Fruit fly (Drosophila melanogaster) whole organism, embryonic: ENCODE data around the gene Ctr1A.
A peak's percentile ranks its signal among the peaks of the same experiment; 100 is the strongest.

Experiments
- Ada2b ChIP-seq: fragments of 200-800 bp; sonication (Bioruptor generic); IDR thresholded peaks from 2 replicates; pipeline ENCODE4 v1.3.6; 2022; ENCODE audit warnings: missing biosample characterization, missing genetic modification characterization
- CG10979 ChIP-seq: fragments of 200-800 bp; sonication (Bioruptor generic); optimal IDR thresholded peaks from 2 replicates; lab custom pipeline; 2018; ENCODE audit warnings: missing biosample characterization, mild to moderate bottlenecking, missing genetic modification characterization, moderate library complexity
- CG12659 ChIP-seq: fragments of 200-800 bp; sonication (Bioruptor generic); optimal IDR thresholded peaks from 3 replicates; lab custom pipeline; 2017; ENCODE audit warnings: mild to moderate bottlenecking, missing biosample characterization, missing genetic modification reagents, missing genetic modification characterization
- CG14014 ChIP-seq: fragments of 200-800 bp; sonication (Bioruptor generic); IDR thresholded peaks from 2 replicates; pipeline ENCODE4 v1.3.6; 2022; ENCODE audit warnings: missing biosample characterization, missing genetic modification characterization
- CG14710 ChIP-seq: fragments of 200-800 bp; sonication (Bioruptor generic); optimal IDR thresholded peaks from 3 replicates; lab custom pipeline; 2019; ENCODE audit warnings: missing biosample characterization, mild to moderate bottlenecking, missing genetic modification characterization, moderate library complexity
- CG16779 ChIP-seq: fragments of 200-800 bp; sonication (Bioruptor generic); IDR thresholded peaks from 2 replicates; pipeline ENCODE4 v1.3.6; 2022; ENCODE audit warnings: missing biosample characterization, missing genetic modification characterization
- CG16863 ChIP-seq: fragments of 200-800 bp; sonication (Bioruptor generic); optimal IDR thresholded peaks from 3 replicates; lab custom pipeline; 2016; ENCODE audit warnings: missing biosample characterization, missing genetic modification characterization
- CG31224 ChIP-seq: fragments of 200-800 bp; sonication (Bioruptor generic); IDR thresholded peaks from 2 replicates; pipeline ENCODE4 v1.3.6; 2022; ENCODE audit warnings: missing biosample characterization, missing genetic modification characterization
- CG33557 ChIP-seq: fragments of 200-800 bp; sonication (Bioruptor generic); optimal IDR thresholded peaks from 2 replicates; lab custom pipeline; 2019; ENCODE audit warnings: missing biosample characterization, mild to moderate bottlenecking, missing genetic modification characterization, moderate library complexity
- CG4328 ChIP-seq: fragments of 200-800 bp; sonication (Bioruptor generic); optimal IDR thresholded peaks from 3 replicates; lab custom pipeline; 2017; ENCODE audit warnings: missing biosample characterization, missing genetic modification reagents, missing genetic modification characterization
- CG4707 ChIP-seq: fragments of 200-800 bp; sonication (Bioruptor generic); optimal IDR thresholded peaks from 2 replicates; lab custom pipeline; 2018; ENCODE audit warnings: missing biosample characterization, mild to moderate bottlenecking, missing genetic modification characterization, moderate library complexity
- CG6683 ChIP-seq: fragments of 200-800 bp; sonication (Bioruptor generic); optimal IDR thresholded peaks from 2 replicates; lab custom pipeline; 2017; ENCODE audit warnings: missing biosample characterization, mild to moderate bottlenecking, missing genetic modification characterization, missing genetic modification reagents
- CG7271 ChIP-seq: fragments of 200-800 bp; sonication (Bioruptor generic); optimal IDR thresholded peaks from 2 replicates; lab custom pipeline; 2018; ENCODE audit warnings: missing biosample characterization, mild to moderate bottlenecking, missing genetic modification characterization, moderate library complexity
- CG7372 ChIP-seq: fragments of 200-800 bp; sonication (Bioruptor generic); IDR thresholded peaks from 2 replicates; pipeline ENCODE4 v1.3.6; 2022; ENCODE audit warnings: missing biosample characterization, missing genetic modification characterization
- CG7786 ChIP-seq: fragments of 200-800 bp; sonication (Bioruptor generic); optimal IDR thresholded peaks from 2 replicates; lab custom pipeline; 2016; ENCODE audit warnings: missing biosample characterization, missing genetic modification characterization
- CG8089 ChIP-seq: fragments of 200-800 bp; sonication (Bioruptor generic); optimal IDR thresholded peaks from 3 replicates; lab custom pipeline; 2016; ENCODE audit warnings: missing biosample characterization, missing genetic modification characterization
- D19B ChIP-seq: fragments of 200-800 bp; sonication (Bioruptor generic); optimal IDR thresholded peaks from 2 replicates; lab custom pipeline; 2017; ENCODE audit warnings: missing biosample characterization, mild to moderate bottlenecking, missing genetic modification characterization
- E2f1 ChIP-seq: fragments of 200-800 bp; sonication (Bioruptor generic); IDR thresholded peaks from 2 replicates; pipeline ENCODE4 v1.3.6; 2022; ENCODE audit warnings: missing biosample characterization, missing genetic modification characterization
- ERR ChIP-seq: fragments of 200-800 bp; sonication (Bioruptor generic); optimal IDR thresholded peaks from 2 replicates; lab custom pipeline; 2016; ENCODE audit warnings: missing biosample characterization, missing genetic modification characterization
- H2.0 ChIP-seq: fragments of 200-800 bp; sonication (Bioruptor generic); IDR thresholded peaks from 2 replicates; pipeline ENCODE4 v1.3.6; 2022; ENCODE audit warnings: missing biosample characterization, missing genetic modification characterization
- HLHmδ ChIP-seq: fragments of 200-800 bp; sonication (Bioruptor generic); optimal IDR thresholded peaks from 2 replicates; lab custom pipeline; 2018; ENCODE audit warnings: missing biosample characterization, mild to moderate bottlenecking, missing genetic modification characterization, moderate library complexity
- Hand ChIP-seq: fragments of 200-800 bp; sonication (Bioruptor generic); optimal IDR thresholded peaks from 2 replicates; lab custom pipeline; 2017; ENCODE audit warnings: mild to moderate bottlenecking, missing biosample characterization, missing genetic modification reagents, missing genetic modification characterization
- Hey ChIP-seq: fragments of 200-800 bp; sonication (Bioruptor generic); optimal IDR thresholded peaks from 3 replicates; lab custom pipeline; 2018; ENCODE audit warnings: missing biosample characterization, mild to moderate bottlenecking, missing genetic modification characterization
- Hmr ChIP-seq: fragments of 200-800 bp; sonication (Bioruptor generic); optimal IDR thresholded peaks from 3 replicates; lab custom pipeline; 2017; ENCODE audit warnings: mild to moderate bottlenecking, missing biosample characterization, missing genetic modification reagents, missing genetic modification characterization
- Lhr ChIP-seq: fragments of 200-800 bp; sonication (Bioruptor generic); optimal IDR thresholded peaks from 3 replicates; lab custom pipeline; 2017; ENCODE audit warnings: mild to moderate bottlenecking, missing biosample characterization, missing genetic modification reagents, missing genetic modification characterization
- Med ChIP-seq: fragments of 200-800 bp; sonication (Bioruptor generic); peaks from one replicate; lab custom pipeline; 2016; ENCODE audit warnings: missing biosample characterization, missing genetic modification characterization, mild to moderate bottlenecking, inconsistent platforms, moderate library complexity
- NC2β ChIP-seq: fragments of 200-800 bp; sonication (Bioruptor generic); optimal IDR thresholded peaks from 2 replicates; lab custom pipeline; 2016; ENCODE audit warnings: missing biosample characterization, missing genetic modification characterization
- Nf-YA ChIP-seq: fragments of 200-800 bp; sonication (Bioruptor generic); IDR thresholded peaks from 2 replicates; pipeline ENCODE4 v1.3.6; 2022; ENCODE audit warnings: missing biosample characterization, missing genetic modification characterization
- Oaz ChIP-seq: fragments of 200-800 bp; sonication (Bioruptor generic); IDR thresholded peaks from 2 replicates; pipeline ENCODE4 v1.3.6; 2022; ENCODE audit warnings: missing biosample characterization, missing genetic modification characterization
- Tbp ChIP-seq: fragments of >200 bp; optimal IDR thresholded peaks from 2 replicates; lab custom pipeline; 2018; ENCODE audit warnings: missing biosample characterization, missing genetic modification characterization
- Vsx1 ChIP-seq: fragments of 200-800 bp; sonication (Bioruptor generic); optimal IDR thresholded peaks from 2 replicates; lab custom pipeline; 2017; ENCODE audit warnings: missing biosample characterization, mild to moderate bottlenecking, missing genetic modification characterization, missing genetic modification reagents
- bowl ChIP-seq: fragments of 200-800 bp; sonication (Bioruptor generic); IDR thresholded peaks from 2 replicates; pipeline ENCODE4 v1.3.6; 2022; ENCODE audit warnings: missing biosample characterization, missing genetic modification characterization
- caup ChIP-seq: fragments of 200-800 bp; sonication (Bioruptor generic); optimal IDR thresholded peaks from 3 replicates; lab custom pipeline; 2017; ENCODE audit warnings: missing biosample characterization, mild to moderate bottlenecking, missing genetic modification characterization, moderate library complexity; ENCODE audit not compliant: severe bottlenecking
- dan ChIP-seq: fragments of 200-800 bp; sonication (Bioruptor generic); IDR thresholded peaks from 2 replicates; pipeline ENCODE4 v1.3.6; 2022; ENCODE audit warnings: missing biosample characterization, missing genetic modification characterization
- dati ChIP-seq: fragments of 200-800 bp; sonication (Bioruptor generic); IDR thresholded peaks from 2 replicates; pipeline ENCODE4 v1.3.6; 2022; ENCODE audit warnings: missing biosample characterization, missing genetic modification characterization
- dmrt11E ChIP-seq: fragments of 200-800 bp; sonication (Bioruptor generic); optimal IDR thresholded peaks from 3 replicates; lab custom pipeline; 2018; ENCODE audit warnings: missing biosample characterization, mild to moderate bottlenecking, missing genetic modification characterization, moderate library complexity
- grau ChIP-seq: fragments of 200-800 bp; optimal IDR thresholded peaks from 3 replicates; lab custom pipeline; 2019; ENCODE audit warnings: missing biosample characterization, mild to moderate bottlenecking, missing genetic modification characterization, moderate library complexity
- gsb-n ChIP-seq: fragments of 200-800 bp; sonication (Bioruptor generic); optimal IDR thresholded peaks from 3 replicates; lab custom pipeline; 2018; ENCODE audit warnings: missing biosample characterization, mild to moderate bottlenecking, missing genetic modification characterization
- inv ChIP-seq: fragments of 200-800 bp; sonication (Bioruptor generic); IDR thresholded peaks from 2 replicates; pipeline ENCODE4 v1.3.6; 2022; ENCODE audit warnings: missing biosample characterization, missing genetic modification characterization; ENCODE audit not compliant: partially characterized antibody
- kni ChIP-seq: fragments of 200-800 bp; sonication (Bioruptor generic); optimal IDR thresholded peaks from 3 replicates; lab custom pipeline; 2017; ENCODE audit warnings: mild to moderate bottlenecking, missing biosample characterization, missing genetic modification reagents, missing genetic modification characterization
- mld ChIP-seq: fragments of 200-800 bp; sonication (Bioruptor generic); IDR thresholded peaks from 3 replicates; pipeline ENCODE4 v1.3.6; 2022; ENCODE audit warnings: missing biosample characterization, missing genetic modification characterization; ENCODE audit not compliant: partially characterized antibody
- nmo ChIP-seq: fragments of 200-800 bp; sonication (Bioruptor generic); optimal IDR thresholded peaks from 2 replicates; lab custom pipeline; 2018; ENCODE audit warnings: missing biosample characterization, mild to moderate bottlenecking, missing genetic modification characterization, moderate library complexity
- nom ChIP-seq: fragments of 200-800 bp; sonication (Bioruptor generic); optimal IDR thresholded peaks from 2 replicates; lab custom pipeline; 2017; ENCODE audit warnings: missing biosample characterization, missing genetic modification characterization, mild to moderate bottlenecking, moderate library complexity, missing genetic modification reagents
- org-1 ChIP-seq: fragments of 200-800 bp; sonication (Bioruptor generic); optimal IDR thresholded peaks from 2 replicates; lab custom pipeline; 2017; ENCODE audit warnings: missing biosample characterization, missing genetic modification characterization
- repo ChIP-seq: fragments of 200-800 bp; sonication (Bioruptor generic); optimal IDR thresholded peaks from 2 replicates; lab custom pipeline; 2016; ENCODE audit warnings: missing biosample characterization, missing genetic modification characterization
- ro ChIP-seq: fragments of 200-800 bp; sonication (Bioruptor generic); IDR thresholded peaks from 2 replicates; pipeline ENCODE4 v1.3.6; 2022; ENCODE audit warnings: missing biosample characterization, missing genetic modification characterization
- slp2 ChIP-seq: fragments of 200-800 bp; sonication (Bioruptor generic); optimal IDR thresholded peaks from 2 replicates; lab custom pipeline; 2016; ENCODE audit warnings: missing biosample characterization, missing genetic modification characterization
- tll ChIP-seq, 2 experiments: fragments of 200-800 bp in 1 of 2; fragments of >200 bp in 1 of 2; sonication (Bioruptor generic) in 1 of 2; optimal IDR thresholded peaks; 2 replicates each; lab custom pipeline; 2017 to 2019; ENCODE audit warnings: missing biosample characterization in 2 of 2, missing genetic modification characterization in 2 of 2, mild to moderate bottlenecking in 1 of 2, moderate library complexity in 1 of 2
- tx ChIP-seq: fragments of 200-800 bp; sonication (Bioruptor generic); optimal IDR thresholded peaks from 2 replicates; lab custom pipeline; 2016; ENCODE audit warnings: missing biosample characterization, missing genetic modification characterization
- vfl ChIP-seq: fragments of 200-800 bp; sonication (Bioruptor generic); optimal IDR thresholded peaks from 2 replicates; lab custom pipeline; 2016; ENCODE audit warnings: missing biosample characterization, missing genetic modification characterization

Gene Ctr1A

DNA sequence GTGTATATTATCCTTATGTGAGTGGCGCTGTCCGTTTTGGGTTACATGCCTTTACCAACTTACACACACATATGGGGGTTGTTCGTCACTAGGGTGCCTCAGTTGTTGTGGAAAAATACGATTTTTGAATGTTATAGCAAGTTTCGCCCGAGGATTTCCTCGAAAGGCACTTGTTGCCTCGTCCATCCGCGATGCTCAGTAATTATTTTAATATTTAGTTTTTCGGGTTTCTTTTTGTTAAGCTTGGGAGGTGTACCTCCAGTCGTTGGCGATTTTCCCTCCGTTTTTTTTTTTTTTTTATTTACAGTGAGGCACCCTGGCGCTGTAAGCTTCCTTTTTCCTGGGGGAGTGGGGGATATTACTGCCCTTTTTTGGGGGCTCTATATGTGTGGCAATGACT, 35.0 kb downstream of the Ctr1A start (continued):
- TF ChIP-seq tx = peak; percentile 12
- TF ChIP-seq CG12659 = peak; percentile 72
- peak; percentile 72 for TF ChIP-seq CG4328
- TF ChIP-seq vfl (GFP tag; lab: Kevin White, UChicago) = peak; percentile 38
- TF ChIP-seq CG7786 (GFP tag; lab: Kevin White, UChicago) = peak; percentile 52
- 0 out of 2 replicates have a peak, but pooled peaks have one; percentile 26 for TF ChIP-seq H2.0 (GFP tag; lab: Robert Waterston, UW)
- TF ChIP-seq CG31224 = no peak
- peak; percentile 87 for TF ChIP-seq Hmr
- TF ChIP-seq HLHmδ (GFP tag; lab: Kevin White, UChicago) = no peak
- TF ChIP-seq CG8089 = peak; percentile 29
- TF ChIP-seq org-1 (GFP tag; lab: Kevin White, UChicago) = peak; percentile 68
- TF ChIP-seq CG16779 = 0 out of 2 replicates have a peak, but pooled peaks have one; percentile 17
- TF ChIP-seq CG7271 = no peak
- TF ChIP-seq ERR (GFP tag; lab: Kevin White, UChicago) = peak; percentile 18
- peak; percentile 90 for TF ChIP-seq Hand (GFP tag; lab: Kevin White, UChicago)
- TF ChIP-seq CG4707 (GFP tag; lab: Kevin White, UChicago) = peak; percentile 26
- TF ChIP-seq Lhr (GFP tag; lab: Kevin White, UChicago) = no peak
- TF ChIP-seq E2f1 (GFP tag; lab: Robert Waterston, UW) = peak; percentile 56
- TF ChIP-seq dati (GFP tag; lab: Robert Waterston, UW) = peak; percentile 27; the same call in 1 of the 2 replicates
- TF ChIP-seq CG33557 (GFP tag; lab: Kevin White, UChicago) = peak; percentile 52
- no peak for TF ChIP-seq dan (GFP tag; lab: Robert Waterston, UW)
- TF ChIP-seq slp2 (GFP tag; lab: Kevin White, UChicago) = peak; percentile 19
- peak; percentile 62 for TF ChIP-seq CG16863 (GFP tag; lab: Kevin White, UChicago)
- peak; percentile 86 for TF ChIP-seq Med (GFP tag; lab: Kevin White, UChicago)
- peak; percentile 32; the same call in 1 of the 2 replicates for TF ChIP-seq Oaz (GFP tag; lab: Robert Waterston, UW)
- peak; percentile 13 for TF ChIP-seq gsb-n (tag; lab: Kevin White, UChicago)
- TF ChIP-seq Ada2b (GFP tag; lab: Robert Waterston, UW) = peak; percentile 55
- TF ChIP-seq CG14710 = peak; percentile 49
- TF ChIP-seq nom (GFP tag; lab: Kevin White, UChicago) = peak; percentile 79
- peak; percentile 5 for TF ChIP-seq kni
- peak; percentile 59 for TF ChIP-seq D19B
- no peak for TF ChIP-seq Hey (tag; lab: Kevin White, UChicago)
- TF ChIP-seq Nf-YA (GFP tag; lab: Robert Waterston, UW) = no peak
- no peak for TF ChIP-seq ro (GFP tag; lab: Robert Waterston, UW)
- peak; percentile 54 for TF ChIP-seq nmo (GFP tag; lab: Kevin White, UChicago)
- TF ChIP-seq Vsx1 (GFP tag; lab: Kevin White, UChicago) = peak; percentile 39
- peak; percentile 66 for TF ChIP-seq CG6683
- TF ChIP-seq dmrt11E (tag; lab: Kevin White, UChicago) = peak; percentile 34
- no peak for TF ChIP-seq inv
- TF ChIP-seq repo (GFP tag; lab: Kevin White, UChicago) = no peak
- peak; percentile 61 for TF ChIP-seq NC2β (GFP tag; lab: Kevin White, UChicago)
- no peak; the same call in 1 of the 2 replicates for TF ChIP-seq bowl (GFP tag; lab: Robert Waterston, UW)
- peak; percentile 39; the same call in 1 of the 2 replicates for TF ChIP-seq CG7372 (GFP tag; lab: Robert Waterston, UW)
- TF ChIP-seq grau (tag; lab: Kevin White, UChicago) = peak; percentile 75
- TF ChIP-seq CG14014 (GFP tag; lab: Robert Waterston, UW) = peak; percentile 69; the same call in 1 of the 2 replicates
- TF ChIP-seq tll (GFP tag; optimal IDR thresholded peaks at IDR 0.05; lab: Kevin White, UChicago) = no peak
- TF ChIP-seq mld = no peak
- TF ChIP-seq Tbp (GFP tag; lab: Kevin White, UChicago) = no peak
- peak; percentile 67 for TF ChIP-seq caup (GFP tag; lab: Kevin White, UChicago)
- TF ChIP-seq CG10979 (tag; lab: Kevin White, UChicago) = peak; percentile 64
